Worm (Caenorhabditis elegans) whole organism, young adult: ENCODE data around the gene srz-59.
A peak's percentile ranks its signal among the peaks of the same experiment; 100 is the strongest.

Source experiments
- aptf-3 ChIP-seq: fragments of 200-800 bp; sonication (Bioruptor generic); IDR thresholded peaks from 2 replicates; pipeline ENCODE4 v1.3.6; 2022; ENCODE audit warnings: missing genetic modification characterization, missing compliant biosample characterization
- attf-5 ChIP-seq: fragments of 200-800 bp; sonication (Bioruptor generic); optimal IDR thresholded peaks from 2 replicates; lab custom pipeline; 2018; ENCODE audit warnings: mild to moderate bottlenecking, missing genetic modification characterization, missing compliant biosample characterization
- lsl-1 ChIP-seq: fragments of 200-800 bp; sonication (Bioruptor generic); optimal IDR thresholded peaks from 2 replicates; lab custom pipeline; 2018; ENCODE audit warnings: mild to moderate bottlenecking, missing genetic modification characterization, moderate library complexity, missing compliant biosample characterization
- lsy-27 ChIP-seq: sonication (generic microtip); optimal IDR thresholded peaks from 2 replicates; lab custom pipeline; 2017; ENCODE audit warnings: missing genetic modification characterization, mild to moderate bottlenecking, missing compliant biosample characterization, antibody characterized with exemption, missing genotype, borderline replicate concordance; ENCODE audit not compliant: insufficient read depth
- pbrm-1 ChIP-seq: fragments of 200-800 bp; sonication (Bioruptor generic); IDR thresholded peaks from 2 replicates; pipeline ENCODE4 v1.3.6; 2022; ENCODE audit warnings: missing genetic modification reagents, missing genetic modification characterization, missing compliant biosample characterization
- snpc-4 ChIP-seq, 5 experiments: fragments of 150-350 bp in 1 of 5; sonication (generic microtip) in 4 of 5; optimal IDR thresholded peaks; 2 replicates each; lab custom pipeline; 2014 to 2018; ENCODE audit warnings: missing genetic modification characterization in 5 of 5, missing biosample characterization in 3 of 5, antibody characterized with exemption in 2 of 5, mild to moderate bottlenecking in 2 of 5, missing compliant biosample characterization in 2 of 5, missing genotype in 2 of 5, moderate library complexity in 2 of 5, missing genetic modification reagents in 1 of 5

ce11 chrIV:14103054-14103453 lies 28.8 kb upstream of the srz-59 start, which contains the start of gene F52B11.5:
- no peak for TF ChIP-seq snpc-4 (GFP tag; optimal IDR thresholded peaks at IDR 0.05; lab: Kevin White, UChicago)
- peak in 1 of 4 experiments; percentile 45 for TF ChIP-seq snpc-4 (tag; optimal IDR thresholded peaks at IDR 0.05; lab: Kevin White, UChicago)
- no peak for TF ChIP-seq pbrm-1 (GFP tag; lab: Robert Waterston, UW)
- TF ChIP-seq aptf-3: no peak
- TF ChIP-seq lsl-1: no peak
- TF ChIP-seq lsy-27: no peak
- TF ChIP-seq attf-5 (GFP tag; lab: Kevin White, UChicago): peak; percentile 24
